Fruit fly (Drosophila melanogaster) whole organism: ENCODE data around the gene CG42780.

Source experiments
- CG8478 ChIP-seq: fragments of >200 bp; optimal IDR thresholded peaks from 2 replicates; lab custom pipeline; 2018; ENCODE audit warnings: inconsistent platforms
- Dll ChIP-seq: fragments of >200 bp; optimal IDR thresholded peaks from 2 replicates; lab custom pipeline; 2017
- EcR ChIP-seq, 2 experiments: fragments of >200 bp; optimal IDR thresholded peaks; 2 replicates each; lab custom pipeline; 2017; ENCODE audit warnings: missing biosample characterization in 2 of 2, missing genetic modification characterization in 2 of 2, missing genetic modification reagents in 2 of 2
- pan ChIP-seq: fragments of >200 bp; optimal IDR thresholded peaks from 2 replicates; lab custom pipeline; 2017
- psq ChIP-seq: fragments of >200 bp; optimal IDR thresholded peaks from 2 replicates; lab custom pipeline; 2017
- usp ChIP-seq: fragments of >200 bp; optimal IDR thresholded peaks from 2 replicates; lab custom pipeline; 2017; ENCODE audit warnings: missing biosample characterization, missing genetic modification characterization, mixed read lengths

The CG42780 gene

dm6 chrX:7306538-7307477 lies 25.2 kb downstream of the CG42780 start:
- no peak for TF ChIP-seq psq
- peak; percentile 92 for TF ChIP-seq Dll (lab: Kevin White, UChicago)
- TF ChIP-seq CG8478 = no peak

- TF ChIP-seq CG8478 = no peak
- TF ChIP-seq pan (lab: Kevin White, UChicago) = no peak
- TF ChIP-seq EcR (GFP tag; optimal IDR thresholded peaks at IDR 0.05; lab: Kevin White, UChicago) = no peak
- no peak for TF ChIP-seq psq
- TF ChIP-seq usp (GFP tag; lab: Kevin White, UChicago) = no peak
- TF ChIP-seq Dll (lab: Kevin White, UChicago) = no peak
Measured at dm6 chrX:7305753-7306338, 26.1 kb downstream of the CG42780 start.

- TF ChIP-seq CG8478 = no peak
Measured at dm6 chrX:7304798-7305447, 27.1 kb downstream of the CG42780 start.

DNA sequence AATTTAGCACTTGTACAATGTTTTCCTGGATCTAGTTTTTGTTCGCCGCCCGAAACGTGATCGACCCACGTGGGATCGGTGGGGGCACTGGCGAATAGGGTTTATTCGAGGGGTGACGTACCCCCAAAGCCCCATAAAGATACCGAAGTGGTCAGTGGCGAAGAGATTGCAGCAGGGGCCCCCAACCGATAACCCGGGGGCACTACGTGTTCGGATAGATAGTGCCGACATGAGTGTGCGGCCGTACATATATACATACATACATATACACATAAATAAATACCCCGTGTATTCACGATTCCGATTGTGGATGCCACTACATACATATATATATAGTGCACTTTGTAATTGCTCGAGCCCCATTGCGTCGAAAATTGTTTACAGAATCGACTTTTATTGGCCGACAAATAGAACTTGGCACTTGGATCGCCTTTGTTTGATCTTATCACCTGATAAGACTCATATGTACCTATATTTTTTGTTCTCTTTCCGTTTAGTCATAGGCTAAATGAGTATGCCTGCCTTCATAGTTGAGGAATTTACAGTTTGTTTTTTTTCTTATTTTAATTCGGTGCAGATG lies 28.1 kb downstream of the CG42780 start:
- TF ChIP-seq Dll (lab: Kevin White, UChicago) (no peak), psq (no peak), usp (GFP tag; lab: Kevin White, UChicago) (no peak), EcR (GFP tag; optimal IDR thresholded peaks at IDR 0.05; lab: Kevin White, UChicago) (no peak), CG8478 (no peak), pan (lab: Kevin White, UChicago) (no peak)

- no peak for TF ChIP-seq pan (lab: Kevin White, UChicago)
- TF ChIP-seq Dll (lab: Kevin White, UChicago) = no peak
- TF ChIP-seq usp (GFP tag; lab: Kevin White, UChicago) = no peak
- TF ChIP-seq CG8478 = no peak
- no peak for TF ChIP-seq psq
- TF ChIP-seq EcR (GFP tag; optimal IDR thresholded peaks at IDR 0.05; lab: Kevin White, UChicago) = no peak
Measured at dm6 chrX:7302329-7302728, 29.7 kb downstream of the CG42780 start.

dm6 chrX:7301351-7302328 lies 30.4 kb downstream of the CG42780 start:
- TF ChIP-seq pan (lab: Kevin White, UChicago) (no peak), EcR (GFP tag; optimal IDR thresholded peaks at IDR 0.05; lab: Kevin White, UChicago) (no peak), psq (no peak), usp (GFP tag; lab: Kevin White, UChicago) (no peak), CG8478 (no peak), Dll (lab: Kevin White, UChicago) (no peak)

- TF ChIP-seq Dll (lab: Kevin White, UChicago) = peak; percentile 67
- no peak for TF ChIP-seq psq
- peak in 1 of 2 experiments; percentile 36 for TF ChIP-seq EcR (GFP tag; optimal IDR thresholded peaks at IDR 0.05; lab: Kevin White, UChicago)
Measured at dm6 chrX:7300722-7301350, 31.2 kb downstream of the CG42780 start.

DNA sequence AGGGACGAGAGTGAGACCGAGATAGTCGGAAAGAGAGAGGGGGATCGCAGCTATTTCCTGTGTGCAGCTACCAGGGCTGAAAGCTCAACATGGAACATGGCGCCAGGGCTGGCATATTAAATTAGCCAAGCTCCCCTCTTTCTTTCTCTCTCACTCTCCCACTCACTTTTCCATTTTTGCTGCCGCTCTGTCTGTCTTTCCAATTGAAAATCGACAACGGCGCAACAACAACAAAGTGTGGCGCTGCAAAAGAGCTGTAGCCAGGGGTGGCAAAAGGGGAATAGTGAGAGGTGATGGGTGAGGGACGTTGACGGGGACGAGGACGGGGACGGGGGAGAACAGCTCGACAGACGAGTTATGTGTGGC lies 31.7 kb downstream of the CG42780 start:
- TF ChIP-seq pan (lab: Kevin White, UChicago) = no peak
- no peak for TF ChIP-seq Dll (lab: Kevin White, UChicago)
- TF ChIP-seq psq = no peak
- TF ChIP-seq usp (GFP tag; lab: Kevin White, UChicago) = no peak
- no peak for TF ChIP-seq EcR (GFP tag; optimal IDR thresholded peaks at IDR 0.05; lab: Kevin White, UChicago)
- TF ChIP-seq CG8478 = no peak

dm6 chrX:7299399-7300355 lies 32.3 kb downstream of the CG42780 start:
- no peak for TF ChIP-seq CG8478
- peak; percentile 68 for TF ChIP-seq Dll (lab: Kevin White, UChicago)

- TF ChIP-seq usp (GFP tag; lab: Kevin White, UChicago) (no peak), EcR (GFP tag; optimal IDR thresholded peaks at IDR 0.05; lab: Kevin White, UChicago) (no peak), Dll (lab: Kevin White, UChicago) (no peak), pan (lab: Kevin White, UChicago) (no peak), CG8478 (no peak), psq (no peak)
Measured at dm6 chrX:7298323-7298722, 33.7 kb downstream of the CG42780 start.
